Worm (Caenorhabditis elegans): ENCODE results near the gene Y49E10.27.

DNA sequence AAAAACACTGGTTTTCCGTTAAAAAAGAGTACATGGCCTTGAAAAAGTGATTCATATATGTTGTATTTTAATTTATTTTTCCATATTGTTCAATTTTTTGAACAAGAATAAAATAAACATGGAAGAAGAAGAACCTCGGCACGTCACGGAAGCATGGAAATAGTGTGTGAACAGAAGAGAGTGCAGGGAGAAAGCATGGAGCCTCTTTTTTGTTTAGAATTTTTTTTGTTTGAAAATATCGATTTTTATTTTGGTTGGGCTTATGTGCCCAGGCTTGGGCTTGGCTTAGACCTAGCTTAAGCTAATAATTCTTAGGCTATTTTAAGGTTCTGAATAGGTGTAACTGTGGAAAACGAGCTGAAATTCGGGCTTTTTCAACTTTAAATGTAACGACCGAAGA, 12.5 kb upstream of the Y49E10.27 start, which contains the start of gene tat-1:
- TF ChIP-seq nhr-2 (tag; optimal IDR thresholded peaks at IDR 0.05) (no peak), lin-13 (tag; optimal IDR thresholded peaks at IDR 0.05) (no peak), ceh-83 (GFP tag; optimal IDR thresholded peaks at IDR 0.05) (no peak), elt-3 (tag; optimal IDR thresholded peaks at IDR 0.05) (no peak), elt-1 (tag; optimal IDR thresholded peaks at IDR 0.05; ENCODE audit: borderline replicate concordance, insufficient read depth) (no peak), mep-1 (tag; optimal IDR thresholded peaks at IDR 0.05) (no peak)
